Fruit fly (Drosophila melanogaster): Measurements from ENCODE around the gene CG8369.

DNA sequence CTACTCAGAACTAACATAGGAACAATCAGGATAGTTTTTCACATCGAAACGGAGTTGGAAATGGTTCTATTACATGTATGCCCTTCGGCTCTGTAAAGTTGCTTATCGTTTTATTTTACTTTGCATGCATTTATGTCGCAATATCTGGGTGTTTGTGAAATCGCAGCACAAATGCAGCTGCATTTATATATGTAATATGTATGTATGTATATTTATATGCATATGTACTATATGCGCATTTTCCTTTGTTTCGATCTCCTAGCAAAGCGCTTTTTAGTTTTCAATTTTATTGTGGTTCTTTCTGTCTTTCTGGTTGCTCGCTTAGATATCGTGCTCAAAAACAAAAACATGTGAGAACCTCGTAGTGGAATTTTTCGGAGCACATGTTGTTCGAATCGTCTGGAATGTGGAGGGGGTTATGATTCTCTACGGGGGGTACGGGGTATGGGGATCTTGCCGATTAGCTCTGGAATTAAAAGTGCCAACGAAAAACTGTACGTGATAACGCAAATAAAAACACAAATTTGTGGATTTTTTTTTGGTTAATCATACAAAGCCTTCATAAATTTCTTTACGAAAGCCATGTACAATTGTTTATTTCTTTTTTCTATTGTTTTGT, 7.7 kb upstream of the CG8369 start:
- TF ChIP-seq psq (optimal IDR thresholded peaks at IDR 0.05) (no peak), CG8478 (optimal IDR thresholded peaks at IDR 0.05) (no peak)
